Worm (Caenorhabditis elegans): ENCODE results near the gene ZK688.11.

DNA sequence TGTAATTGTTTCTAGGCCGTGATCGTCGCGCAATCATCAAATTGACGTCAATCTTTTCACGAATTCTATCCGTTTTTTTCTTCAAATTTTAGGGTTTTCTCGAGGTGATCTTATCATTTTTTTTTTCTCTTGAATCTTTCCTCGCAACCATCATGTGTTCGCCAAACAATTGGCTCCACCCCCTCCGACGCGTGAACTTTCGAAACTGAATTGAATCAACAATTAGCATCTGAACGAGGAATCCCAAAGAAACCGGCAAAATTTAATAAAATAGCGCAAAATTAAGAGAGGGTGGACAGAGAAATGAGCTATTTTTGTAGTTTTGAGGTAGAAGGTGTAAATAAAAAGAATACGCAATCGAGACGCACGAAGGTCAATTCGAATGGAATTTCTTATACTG, 12.0 kb downstream of the ZK688.11 start:
- no peak for TF ChIP-seq snpc-3.4 (tag; optimal IDR thresholded peaks at IDR 0.05)
- no peak for TF ChIP-seq aptf-2 (GFP tag; conservative IDR thresholded peaks at IDR 0.05)
- no peak for TF ChIP-seq dpff-1 (tag; optimal IDR thresholded peaks at IDR 0.05)
- TF ChIP-seq ets-4 (GFP tag; optimal IDR thresholded peaks at IDR 0.05): no peak
- TF ChIP-seq nfya-2 (GFP tag; IDR thresholded peaks at IDR 0.05): no peak
- no peak for TF ChIP-seq pha-4 (tag; optimal IDR thresholded peaks at IDR 0.05)
